Worm (Caenorhabditis elegans) whole organism, late embryonic: ENCODE results near the gene nhr-123.

Experiments used
- F13H6.1 ChIP-seq: sonication (generic microtip); optimal IDR thresholded peaks from 2 replicates; lab custom pipeline; 2016; ENCODE audit warnings: missing genetic modification characterization, missing compliant biosample characterization
- K09A11.1 ChIP-seq: sonication (generic microtip); optimal IDR thresholded peaks from 2 replicates; lab custom pipeline; 2017; ENCODE audit warnings: antibody characterized with exemption, mild to moderate bottlenecking, missing genetic modification characterization, missing compliant biosample characterization; ENCODE audit not compliant: insufficient read depth
- Y22D7AL.16 ChIP-seq: sonication (generic microtip); optimal IDR thresholded peaks from 2 replicates; lab custom pipeline; 2016; ENCODE audit warnings: missing genetic modification characterization, missing compliant biosample characterization
- ahr-1 ChIP-seq: sonication (generic microtip); optimal IDR thresholded peaks from 2 replicates; lab custom pipeline; 2016; ENCODE audit warnings: missing genetic modification characterization, missing compliant biosample characterization
- ceh-18 ChIP-seq: sonication (generic microtip); optimal IDR thresholded peaks from 2 replicates; lab custom pipeline; 2016; ENCODE audit warnings: missing genetic modification characterization, missing compliant biosample characterization
- ceh-2 ChIP-seq: sonication (generic microtip); optimal IDR thresholded peaks from 2 replicates; lab custom pipeline; 2016; ENCODE audit warnings: missing genotype, missing genetic modification characterization, missing compliant biosample characterization
- ceh-6 ChIP-seq: fragments of 200-800 bp; sonication (Bioruptor generic); optimal IDR thresholded peaks from 2 replicates; lab custom pipeline; 2018; ENCODE audit warnings: mild to moderate bottlenecking, missing genetic modification characterization, missing compliant biosample characterization
- fkh-10 ChIP-seq: fragments of 150-350 bp; optimal IDR thresholded peaks from 2 replicates; lab custom pipeline; 2014; ENCODE audit warnings: missing biosample characterization, missing genetic modification reagents, missing genetic modification characterization
- hlh-6 ChIP-seq: sonication (generic microtip); optimal IDR thresholded peaks from 2 replicates; lab custom pipeline; 2016; ENCODE audit warnings: missing genotype, missing genetic modification characterization, missing compliant biosample characterization
- lin-11 ChIP-seq: fragments of 200-800 bp; sonication (Bioruptor generic); optimal IDR thresholded peaks from 2 replicates; lab custom pipeline; 2018; ENCODE audit warnings: mild to moderate bottlenecking, missing genetic modification characterization, missing compliant biosample characterization
- nfya-1 ChIP-seq: sonication (generic microtip); optimal IDR thresholded peaks from 2 replicates; lab custom pipeline; 2017; ENCODE audit warnings: missing genetic modification characterization, mild to moderate bottlenecking, missing compliant biosample characterization, antibody characterized with exemption, moderate library complexity
- ref-2 ChIP-seq: sonication (generic microtip); optimal IDR thresholded peaks from 2 replicates; lab custom pipeline; 2016; ENCODE audit warnings: missing genetic modification characterization, missing compliant biosample characterization

- TF ChIP-seq ahr-1 (tag; lab: Kevin White, UChicago): no peak
- no peak for TF ChIP-seq Y22D7AL.16 (tag; lab: Kevin White, UChicago)
- no peak for TF ChIP-seq fkh-10 (GFP tag; lab: Kevin White, UChicago)
- no peak for TF ChIP-seq nfya-1 (tag; lab: Kevin White, UChicago)
- no peak for TF ChIP-seq F13H6.1 (tag; lab: Kevin White, UChicago)
- no peak for TF ChIP-seq ceh-6 (GFP tag; lab: Kevin White, UChicago)
- no peak for TF ChIP-seq ceh-18
- TF ChIP-seq ref-2: no peak
- no peak for TF ChIP-seq K09A11.1 (tag; lab: Kevin White, UChicago)
- no peak for TF ChIP-seq lin-11 (tag; lab: Kevin White, UChicago)
- no peak for TF ChIP-seq hlh-6 (tag; lab: Kevin White, UChicago)
- no peak for TF ChIP-seq ceh-2 (tag; lab: Kevin White, UChicago)
Measured at ce11 chrV:424140-424539, 27.1 kb upstream of the nhr-123 start, which contains the start of gene B0554.5.
